Fruit fly (Drosophila melanogaster) ovary, adult (tissue): ENCODE measurements around the gene CG34041.

Experiments
- CG17801 ChIP-seq: fragments of 200-800 bp; optimal IDR thresholded peaks from 2 replicates; lab custom pipeline; 2019; ENCODE audit warnings: missing biosample characterization, mild to moderate bottlenecking, missing genetic modification characterization, moderate library complexity; ENCODE audit not compliant: partially characterized antibody

The CG34041 gene

DNA sequence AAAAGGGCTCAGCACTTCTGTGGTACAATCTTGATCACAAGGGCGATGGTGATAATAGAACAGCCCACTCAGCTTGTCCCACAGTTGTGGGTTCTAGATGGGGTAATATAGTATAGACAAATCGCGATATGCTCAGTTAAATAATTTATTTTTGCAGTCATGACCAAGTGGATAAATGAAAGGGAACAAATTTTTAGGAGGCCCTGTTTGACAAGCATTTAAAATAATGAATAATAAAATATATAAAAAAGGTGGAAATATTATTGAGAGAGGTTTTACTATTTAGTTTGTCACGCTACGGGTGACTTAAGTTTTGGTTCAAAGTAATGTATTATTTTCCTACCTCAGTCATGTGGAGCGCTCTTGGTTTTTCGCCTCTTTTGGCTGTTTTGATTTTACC, at the start of gene CG34041:
TSS of gene CG34041 (plus strand) at position 301 of the 400 bp plus-strand sequence.
- no peak for TF ChIP-seq CG17801

DNA sequence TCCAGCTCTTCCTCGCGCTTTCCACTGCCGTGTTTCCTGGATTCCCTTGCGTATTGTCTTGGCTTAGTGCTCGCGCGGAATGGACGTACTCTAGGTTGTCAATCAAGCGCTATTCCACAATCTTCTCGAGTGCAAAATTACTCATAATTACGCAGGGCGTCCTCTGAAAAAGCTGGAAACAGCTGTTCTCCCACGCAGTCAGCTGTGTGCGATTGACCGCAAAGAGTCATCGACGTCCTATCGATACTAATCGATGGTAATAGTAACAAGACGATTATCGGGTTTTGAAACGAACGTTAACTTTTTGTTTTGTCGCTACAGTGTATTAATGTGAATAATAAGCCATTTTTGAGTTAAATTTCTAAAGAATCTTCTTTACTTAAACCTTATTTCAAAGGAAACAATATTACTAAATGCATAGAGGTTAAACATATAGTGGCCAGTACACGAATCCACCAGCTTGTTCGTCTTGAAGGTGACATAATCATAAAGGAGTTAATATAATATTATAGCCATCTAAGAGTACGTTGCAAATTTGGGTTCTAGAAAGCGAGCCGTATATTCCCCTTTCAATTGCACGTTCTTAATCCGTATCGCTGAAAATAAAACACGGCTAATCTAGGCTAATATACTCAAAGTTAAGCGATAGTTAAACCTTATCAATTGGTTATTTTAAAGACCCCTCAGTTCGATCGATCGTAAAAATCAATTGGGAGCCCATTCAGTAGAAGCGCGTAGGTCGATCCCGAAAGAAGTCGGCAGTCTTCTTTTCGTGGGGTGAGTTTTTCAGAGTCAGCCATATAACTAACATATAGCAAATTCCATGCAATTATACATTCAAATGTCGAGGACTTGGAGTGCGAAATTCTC, 48.5 kb upstream of the CG34041 start, which contains the start of the genes CG2224 and CDase:
TSS of gene CG2224 (minus strand) at position 235 of the 870 bp plus-strand sequence.
TSS of gene CDase (plus strand) at position 456 of the 870 bp plus-strand sequence.
- peak; percentile 30 for TF ChIP-seq CG17801

- TF ChIP-seq CG17801: no peak
Observed at dm6 chr3R:30460187-30460586, 47.6 kb upstream of the CG34041 start.

DNA sequence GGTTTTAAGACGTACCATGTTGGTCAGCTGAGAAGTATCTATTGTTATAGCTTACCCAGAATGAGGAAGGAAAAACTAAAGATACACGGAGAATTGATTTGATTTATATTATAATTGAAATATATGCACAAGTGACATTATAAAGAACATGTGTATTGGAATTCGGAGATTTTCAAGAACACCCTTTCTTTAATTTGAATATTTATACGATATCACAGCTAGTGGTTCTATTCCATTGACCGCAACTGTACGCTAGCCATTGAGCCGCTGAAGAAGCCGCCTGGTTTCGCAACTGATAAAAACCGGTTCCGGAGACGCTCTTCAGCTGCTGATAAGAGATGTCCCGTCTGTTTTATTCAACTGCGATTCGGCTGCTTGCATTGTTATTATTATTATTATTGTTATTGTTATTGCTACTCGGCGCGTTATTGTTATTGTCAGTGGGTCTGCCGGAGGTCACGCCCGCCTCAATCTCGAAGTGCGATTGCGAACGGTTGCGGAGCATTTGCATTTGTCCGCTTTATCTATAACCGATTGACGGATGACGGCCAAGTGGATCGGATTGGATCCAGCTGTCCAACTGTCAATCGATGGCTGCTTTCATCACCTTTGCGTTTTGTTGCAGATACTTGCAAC, 46.1 kb upstream of the CG34041 start:
- no peak for TF ChIP-seq CG17801

dm6 chr3R:30464244-30464643, 43.6 kb upstream of the CG34041 start:
- no peak for TF ChIP-seq CG17801

DNA sequence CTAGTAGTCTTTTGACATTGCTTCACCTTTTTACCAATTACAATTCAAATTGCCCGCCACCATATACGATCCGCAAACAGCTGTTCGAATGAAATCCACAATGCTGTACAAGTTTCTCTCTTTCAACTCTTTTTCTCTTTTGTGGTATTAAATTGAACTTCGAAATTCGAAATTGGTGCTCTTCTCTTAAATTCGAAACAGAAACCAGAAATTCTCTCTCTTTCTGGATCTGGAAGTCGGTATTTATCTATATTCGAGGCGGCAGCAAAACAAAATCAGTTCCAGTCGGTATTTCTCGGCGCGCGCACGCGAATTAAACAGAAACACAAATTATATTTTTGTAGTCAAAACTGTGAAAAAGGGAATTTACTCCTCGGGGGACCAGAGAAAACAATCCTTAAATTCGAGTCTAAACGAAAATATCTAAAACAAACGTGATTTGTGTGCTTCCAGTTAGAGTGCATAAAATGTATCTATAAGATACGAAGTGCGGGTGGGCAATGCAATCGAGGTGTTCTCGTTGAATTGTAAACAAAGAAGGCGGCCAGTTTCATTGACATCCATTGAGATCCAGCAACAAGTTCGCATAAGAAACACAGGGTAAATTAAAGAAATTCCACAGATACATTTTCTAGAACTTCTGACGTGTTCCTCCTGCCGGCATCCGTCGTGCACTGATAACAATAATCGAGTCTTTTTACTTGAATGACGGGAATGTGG, 41.9 kb upstream of the CG34041 start, which contains the start of gene PH4alphaEFB:
TSS of gene PH4alphaEFB (plus strand) at position 276 of the 720 bp plus-strand sequence.
- TF ChIP-seq CG17801: peak; percentile 2

DNA sequence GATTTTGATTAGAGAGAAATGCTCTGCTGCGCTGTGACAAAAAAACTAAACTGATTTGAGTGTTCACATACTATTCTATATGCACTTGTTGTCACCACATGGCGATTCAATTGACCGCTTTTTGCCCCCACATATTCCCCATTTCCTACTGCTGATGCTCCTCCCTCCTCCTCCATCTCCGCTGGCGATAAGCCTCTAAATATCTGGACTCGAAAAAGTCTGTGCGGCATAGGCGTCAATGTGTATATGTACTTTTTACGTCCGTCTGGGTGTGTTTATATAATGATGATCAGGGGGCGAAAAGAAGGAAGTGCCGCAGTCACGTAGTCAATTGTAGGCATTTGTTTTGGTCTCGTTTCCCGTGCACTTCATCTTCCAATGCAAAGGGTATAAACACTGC, 41.3 kb upstream of the CG34041 start:
- TF ChIP-seq CG17801: no peak

DNA sequence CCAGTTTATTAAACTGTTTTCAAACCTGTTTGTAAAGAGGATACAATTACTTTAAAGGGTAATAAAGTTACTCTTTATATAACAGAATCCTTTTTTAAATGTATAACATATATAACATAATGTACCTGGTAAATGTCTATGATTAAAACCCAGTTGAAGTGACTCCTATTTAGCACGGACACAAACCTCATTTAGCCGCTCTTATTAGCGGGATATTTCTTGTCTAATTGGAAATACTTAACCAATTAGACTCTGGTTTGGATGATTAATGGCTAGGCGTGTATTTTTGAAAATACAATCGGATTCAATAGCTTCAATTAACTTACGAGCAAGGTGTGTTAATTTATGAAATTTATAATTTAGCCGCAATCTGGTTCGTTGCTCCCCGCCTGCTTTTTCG, 40.8 kb upstream of the CG34041 start:
- TF ChIP-seq CG17801: no peak

dm6 chr3R:30470690-30471089, 37.1 kb upstream of the CG34041 start:
- no peak for TF ChIP-seq CG17801

dm6 chr3R:30472331-30472730, 35.5 kb upstream of the CG34041 start:
- TF ChIP-seq CG17801: no peak

DNA sequence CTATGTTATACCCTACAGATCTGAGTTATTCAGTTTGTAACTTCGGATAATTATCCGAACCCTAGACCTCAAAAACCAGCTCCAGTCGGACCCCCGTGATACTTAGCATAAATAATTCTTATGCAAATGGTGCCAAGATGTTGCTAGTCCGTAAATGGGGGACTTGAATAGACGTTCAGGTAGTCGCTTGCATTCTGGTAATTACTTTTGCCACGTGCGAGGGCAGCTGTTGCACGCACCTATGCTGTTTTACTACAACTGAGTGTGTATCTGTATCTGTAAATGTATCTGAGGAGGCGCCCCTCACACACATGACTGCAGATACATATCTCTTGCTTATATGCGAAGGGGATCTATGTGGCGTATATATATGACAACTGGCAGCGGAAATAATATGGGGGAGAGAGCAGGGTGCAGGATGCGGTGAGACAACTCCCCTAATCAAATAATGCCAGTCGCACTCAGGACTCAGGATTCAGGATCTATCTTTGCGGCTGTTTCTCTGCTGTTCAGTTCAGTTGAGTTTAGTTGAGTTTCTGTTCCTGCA, 33.1 kb upstream of the CG34041 start:
- no peak for TF ChIP-seq CG17801

DNA sequence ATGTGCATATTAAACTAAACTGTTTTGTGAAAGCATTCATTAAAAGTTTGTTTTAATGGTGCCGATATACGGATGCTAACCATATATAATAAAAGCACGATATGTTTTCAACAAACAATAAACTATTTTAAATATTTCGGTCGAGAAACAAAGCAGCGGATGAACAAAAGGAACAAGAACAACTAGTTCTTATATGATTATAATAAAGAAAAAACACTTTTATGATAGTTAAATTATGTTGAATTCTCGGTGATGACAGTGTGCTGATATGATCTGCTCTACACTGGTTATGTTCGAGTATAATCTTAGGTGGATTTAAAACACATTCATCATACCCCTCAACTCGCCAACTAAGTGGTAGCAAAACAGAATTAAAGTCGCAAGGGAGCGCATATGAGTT, 31.9 kb upstream of the CG34041 start:
- TF ChIP-seq CG17801: no peak

DNA sequence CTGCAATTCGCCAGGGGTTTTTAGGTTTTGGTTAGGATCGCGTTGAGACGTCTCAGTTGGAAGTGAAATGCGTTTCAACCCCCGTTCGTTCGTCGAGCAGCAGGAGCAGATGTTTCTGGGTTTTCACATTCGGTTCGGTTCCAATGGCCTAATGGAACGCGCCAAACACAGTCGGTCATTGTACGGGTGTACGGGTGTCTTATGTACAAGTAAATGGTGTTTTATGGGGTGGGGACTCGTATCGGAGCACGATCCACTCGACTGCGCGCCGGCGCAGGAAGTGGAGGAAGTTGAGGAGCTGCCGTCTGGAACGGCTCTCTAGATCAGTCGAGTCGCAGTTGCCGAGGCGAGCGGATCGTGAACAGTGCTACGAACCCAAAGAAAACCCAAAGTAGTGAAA, 31.5 kb upstream of the CG34041 start, which contains the start of gene spdo:
TSS of gene spdo (plus strand) at position 318 of the 400 bp plus-strand sequence.
- TF ChIP-seq CG17801: no peak

- TF ChIP-seq CG17801: no peak
Observed at dm6 chr3R:30487828-30488227, 20.0 kb upstream of the CG34041 start, which contains the start of gene Jon99Fii. Jon99Fii (minus strand) TSS chr3R:30487928.

DNA sequence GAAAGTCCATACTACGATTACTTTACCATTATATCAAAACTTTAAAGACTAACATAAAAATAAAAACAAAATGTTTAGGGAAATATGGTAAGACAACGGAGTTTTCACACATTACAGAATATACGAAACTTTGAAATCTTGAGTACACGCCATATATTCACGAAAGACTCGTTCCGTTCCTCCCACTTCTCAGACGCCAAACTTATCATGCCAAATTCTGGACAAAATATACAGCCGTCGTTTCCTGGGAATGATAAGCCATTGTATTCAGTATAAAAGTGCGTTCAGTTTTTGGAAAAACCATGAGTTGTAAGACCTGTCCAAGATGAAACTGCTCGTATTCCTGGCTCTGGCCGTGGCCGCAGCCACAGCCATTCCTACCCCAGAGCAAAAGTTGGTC, 19.2 kb upstream of the CG34041 start, which contains the start of gene Jon99Fi:
TSS of gene Jon99Fi (plus strand) at position 301 of the 400 bp plus-strand sequence.
- TF ChIP-seq CG17801: no peak

dm6 chr3R:30489797-30490196, 18.0 kb upstream of the CG34041 start, which contains the start of gene PH4alphaSG2:
PH4alphaSG2 (plus strand) TSS chr3R:30490074.
- no peak for TF ChIP-seq CG17801
